Worm (Caenorhabditis elegans) whole organism, late embryonic: ENCODE measurements around the gene F59B2.14.

Experiments
- C08G9.2 ChIP-seq: sonication (generic microtip); optimal IDR thresholded peaks from 2 replicates; lab custom pipeline; 2016; ENCODE audit warnings: mild to moderate bottlenecking, missing genetic modification characterization, moderate library complexity, missing compliant biosample characterization
- F13H6.1 ChIP-seq: sonication (generic microtip); optimal IDR thresholded peaks from 2 replicates; lab custom pipeline; 2016; ENCODE audit warnings: missing genetic modification characterization, missing compliant biosample characterization
- K09A11.1 ChIP-seq: sonication (generic microtip); optimal IDR thresholded peaks from 2 replicates; lab custom pipeline; 2017; ENCODE audit warnings: antibody characterized with exemption, mild to moderate bottlenecking, missing genetic modification characterization, missing compliant biosample characterization; ENCODE audit not compliant: insufficient read depth
- Y22D7AL.16 ChIP-seq: sonication (generic microtip); optimal IDR thresholded peaks from 2 replicates; lab custom pipeline; 2016; ENCODE audit warnings: missing genetic modification characterization, missing compliant biosample characterization
- ahr-1 ChIP-seq: sonication (generic microtip); optimal IDR thresholded peaks from 2 replicates; lab custom pipeline; 2016; ENCODE audit warnings: missing genetic modification characterization, missing compliant biosample characterization
- ceh-14 ChIP-seq: sonication (generic microtip); optimal IDR thresholded peaks from 2 replicates; lab custom pipeline; 2016; ENCODE audit warnings: missing genotype, missing genetic modification characterization, missing compliant biosample characterization
- ceh-18 ChIP-seq: sonication (generic microtip); optimal IDR thresholded peaks from 2 replicates; lab custom pipeline; 2016; ENCODE audit warnings: missing genetic modification characterization, missing compliant biosample characterization
- ceh-19 ChIP-seq: fragments of 200-800 bp; sonication (Bioruptor generic); optimal IDR thresholded peaks from 2 replicates; lab custom pipeline; 2018; ENCODE audit warnings: mild to moderate bottlenecking, missing genetic modification characterization, missing compliant biosample characterization
- ceh-2 ChIP-seq: sonication (generic microtip); optimal IDR thresholded peaks from 2 replicates; lab custom pipeline; 2016; ENCODE audit warnings: missing genotype, missing genetic modification characterization, missing compliant biosample characterization
- ceh-30 ChIP-seq: fragments of 150-350 bp; optimal IDR thresholded peaks from 2 replicates; lab custom pipeline; 2014; ENCODE audit warnings: missing biosample characterization, missing genetic modification characterization
- ceh-34 ChIP-seq: sonication (generic microtip); optimal IDR thresholded peaks from 2 replicates; lab custom pipeline; 2016; ENCODE audit warnings: mild to moderate bottlenecking, missing genetic modification characterization, missing compliant biosample characterization
- ceh-45 ChIP-seq: fragments of 200-800 bp; sonication (Bioruptor generic); IDR thresholded peaks from 2 replicates; pipeline ENCODE4 v1.3.6; 2022; ENCODE audit warnings: missing genetic modification reagents, missing genetic modification characterization, missing compliant biosample characterization
- ceh-9 ChIP-seq: sonication (generic microtip); optimal IDR thresholded peaks from 2 replicates; lab custom pipeline; 2016; ENCODE audit warnings: mild to moderate bottlenecking, missing genetic modification characterization, inconsistent platforms, missing compliant biosample characterization
- dmd-4 ChIP-seq: sonication (generic microtip); optimal IDR thresholded peaks from 2 replicates; lab custom pipeline; 2016; ENCODE audit warnings: borderline replicate concordance, missing genetic modification characterization, missing compliant biosample characterization
- dve-1 ChIP-seq: sonication (generic microtip); optimal IDR thresholded peaks from 2 replicates; lab custom pipeline; 2017; ENCODE audit warnings: antibody characterized with exemption, mild to moderate bottlenecking, missing genetic modification characterization, missing compliant biosample characterization
- elt-4 ChIP-seq: sonication (generic microtip); optimal IDR thresholded peaks from 2 replicates; lab custom pipeline; 2016; ENCODE audit warnings: missing genetic modification characterization, missing compliant biosample characterization
- fax-1 ChIP-seq: sonication (generic microtip); optimal IDR thresholded peaks from 2 replicates; lab custom pipeline; 2016; ENCODE audit warnings: missing genotype, missing genetic modification characterization, missing compliant biosample characterization
- fkh-10 ChIP-seq: fragments of 150-350 bp; optimal IDR thresholded peaks from 2 replicates; lab custom pipeline; 2014; ENCODE audit warnings: missing biosample characterization, missing genetic modification reagents, missing genetic modification characterization
- fkh-6 ChIP-seq: sonication (generic microtip); optimal IDR thresholded peaks from 2 replicates; lab custom pipeline; 2016; ENCODE audit warnings: missing genetic modification characterization, missing compliant biosample characterization
- hlh-15 ChIP-seq: sonication (generic microtip); optimal IDR thresholded peaks from 2 replicates; lab custom pipeline; 2016; ENCODE audit warnings: missing genetic modification characterization, missing compliant biosample characterization
- hlh-6 ChIP-seq: sonication (generic microtip); optimal IDR thresholded peaks from 2 replicates; lab custom pipeline; 2016; ENCODE audit warnings: missing genotype, missing genetic modification characterization, missing compliant biosample characterization
- hlh-8 ChIP-seq: sonication (generic microtip); optimal IDR thresholded peaks from 2 replicates; lab custom pipeline; 2016; ENCODE audit warnings: missing genotype, missing genetic modification characterization, missing compliant biosample characterization
- madf-2 ChIP-seq: sonication (generic microtip); optimal IDR thresholded peaks from 2 replicates; lab custom pipeline; 2017; ENCODE audit warnings: missing genetic modification characterization, missing compliant biosample characterization
- mec-3 ChIP-seq: sonication (generic microtip); optimal IDR thresholded peaks from 2 replicates; lab custom pipeline; 2016; ENCODE audit warnings: borderline replicate concordance, missing genetic modification characterization, missing compliant biosample characterization
- nfya-1 ChIP-seq: sonication (generic microtip); optimal IDR thresholded peaks from 2 replicates; lab custom pipeline; 2017; ENCODE audit warnings: missing genetic modification characterization, mild to moderate bottlenecking, missing compliant biosample characterization, antibody characterized with exemption, moderate library complexity
- nhr-11 ChIP-seq: fragments of 150-350 bp; optimal IDR thresholded peaks from 2 replicates; lab custom pipeline; 2014; ENCODE audit warnings: missing biosample characterization, missing genetic modification characterization
- npax-4 ChIP-seq: sonication (generic microtip); optimal IDR thresholded peaks from 2 replicates; lab custom pipeline; 2016; ENCODE audit warnings: missing genetic modification characterization, missing compliant biosample characterization
- odd-2 ChIP-seq: sonication (generic microtip); optimal IDR thresholded peaks from 2 replicates; lab custom pipeline; 2017; ENCODE audit warnings: antibody characterized with exemption, mild to moderate bottlenecking, missing genetic modification characterization, missing compliant biosample characterization
- pat-9 ChIP-seq: fragments of 200-800 bp; sonication (Bioruptor generic); optimal IDR thresholded peaks from 2 replicates; lab custom pipeline; 2018; ENCODE audit warnings: mild to moderate bottlenecking, missing genetic modification characterization, moderate library complexity, missing compliant biosample characterization
- pha-2 ChIP-seq: sonication (generic microtip); optimal IDR thresholded peaks from 2 replicates; lab custom pipeline; 2017; ENCODE audit warnings: mild to moderate bottlenecking, missing genetic modification characterization, missing compliant biosample characterization
- pros-1 ChIP-seq: fragments of 150-350 bp; optimal IDR thresholded peaks from 2 replicates; lab custom pipeline; 2014; ENCODE audit warnings: missing biosample characterization, missing genetic modification reagents, missing genetic modification characterization
- rnt-1 ChIP-seq: sonication (generic microtip); optimal IDR thresholded peaks from 2 replicates; lab custom pipeline; 2016; ENCODE audit warnings: missing genetic modification characterization, missing compliant biosample characterization
- sdc-2 ChIP-seq: sonication (generic microtip); optimal IDR thresholded peaks from 2 replicates; lab custom pipeline; 2016; ENCODE audit warnings: missing genotype, missing genetic modification characterization, missing compliant biosample characterization
- sox-4 ChIP-seq: sonication (generic microtip); optimal IDR thresholded peaks from 2 replicates; lab custom pipeline; 2017; ENCODE audit warnings: mild to moderate bottlenecking, missing genetic modification characterization, inconsistent platforms, missing compliant biosample characterization
- syd-9 ChIP-seq: sonication (generic microtip); optimal IDR thresholded peaks from 2 replicates; lab custom pipeline; 2016; ENCODE audit warnings: mild to moderate bottlenecking, missing genetic modification characterization, moderate library complexity, missing compliant biosample characterization
- tbx-2 ChIP-seq: sonication (generic microtip); optimal IDR thresholded peaks from 2 replicates; lab custom pipeline; 2016; ENCODE audit warnings: missing genetic modification characterization, missing compliant biosample characterization
- tbx-7 ChIP-seq: sonication (generic microtip); optimal IDR thresholded peaks from 2 replicates; lab custom pipeline; 2016; ENCODE audit warnings: missing genotype, missing genetic modification characterization, missing compliant biosample characterization
- ttx-3 ChIP-seq: sonication (generic microtip); optimal IDR thresholded peaks from 2 replicates; lab custom pipeline; 2016; ENCODE audit warnings: missing genetic modification reagents, missing genetic modification characterization, missing compliant biosample characterization
- unc-42 ChIP-seq: sonication (generic microtip); optimal IDR thresholded peaks from 2 replicates; lab custom pipeline; 2016; ENCODE audit warnings: missing genotype, missing genetic modification characterization, missing compliant biosample characterization
- unc-55 ChIP-seq: sonication (generic microtip); optimal IDR thresholded peaks from 2 replicates; lab custom pipeline; 2017; ENCODE audit warnings: missing biosample characterization, missing genetic modification reagents, missing genetic modification characterization
- zip-5 ChIP-seq: sonication (generic microtip); optimal IDR thresholded peaks from 2 replicates; lab custom pipeline; 2016; ENCODE audit warnings: missing genetic modification characterization, missing compliant biosample characterization
- ztf-16 ChIP-seq: sonication (generic microtip); optimal IDR thresholded peaks from 2 replicates; lab custom pipeline; 2017; ENCODE audit warnings: missing genetic modification characterization, missing compliant biosample characterization

F59B2.14 gene

ce11 chrIII:9001899-9002298 is 20.5 kb downstream of the F59B2.14 start, which contains the start of gene rpn-6.2:
Gene rpn-6.2, minus strand, starts transcription at chrIII:9001999.
- TF ChIP-seq dve-1 (tag; lab: Kevin White, UChicago) (no peak), dmd-4 (tag; lab: Kevin White, UChicago) (no peak), pha-2 (no peak), tbx-7 (no peak), F13H6.1 (tag; lab: Kevin White, UChicago) (no peak), sdc-2 (tag; lab: Kevin White, UChicago) (no peak), npax-4 (tag; lab: Kevin White, UChicago) (no peak), unc-42 (tag; lab: Kevin White, UChicago) (no peak), ahr-1 (tag; lab: Kevin White, UChicago) (no peak), ttx-3 (tag; lab: Kevin White, UChicago) (no peak), nhr-11 (no peak), pat-9 (tag; lab: Kevin White, UChicago) (no peak), syd-9 (tag; lab: Kevin White, UChicago) (no peak), odd-2 (tag; lab: Kevin White, UChicago) (no peak), tbx-2 (tag; lab: Kevin White, UChicago) (no peak), ceh-2 (tag; lab: Kevin White, UChicago) (no peak), ceh-18 (tag; lab: Kevin White, UChicago) (no peak), unc-55 (GFP tag; lab: Kevin White, UChicago) (no peak)
- TF ChIP-seq, all 69 proteins: peak for 0

- TF ChIP-seq ceh-34 (tag; lab: Kevin White, UChicago) (no peak), npax-4 (tag; lab: Kevin White, UChicago) (no peak), unc-42 (tag; lab: Kevin White, UChicago) (no peak), fax-1 (tag; lab: Kevin White, UChicago) (no peak), ztf-16 (tag; lab: Kevin White, UChicago) (no peak), nfya-1 (no peak), dve-1 (tag; lab: Kevin White, UChicago) (no peak), fkh-6 (tag; lab: Kevin White, UChicago) (no peak), ceh-45 (no peak), unc-55 (GFP tag; lab: Kevin White, UChicago) (no peak)
Measured at ce11 chrIII:9001491-9001890, 20.9 kb downstream of the F59B2.14 start.

- TF ChIP-seq ceh-9 (no peak), hlh-8 (tag; lab: Kevin White, UChicago) (no peak), hlh-6 (no peak), dve-1 (tag; lab: Kevin White, UChicago) (no peak), hlh-15 (tag; lab: Kevin White, UChicago) (no peak), ceh-2 (tag; lab: Kevin White, UChicago) (no peak), ceh-19 (no peak), mec-3 (tag; lab: Kevin White, UChicago) (no peak), zip-5 (tag; lab: Kevin White, UChicago) (no peak), ceh-45 (no peak), C08G9.2 (tag; lab: Kevin White, UChicago) (no peak), nhr-11 (no peak), sdc-2 (tag; lab: Kevin White, UChicago) (no peak), elt-4 (tag; lab: Kevin White, UChicago) (no peak), ceh-14 (tag; lab: Kevin White, UChicago) (no peak), madf-2 (tag; lab: Kevin White, UChicago) (no peak)
Measured at ce11 chrIII:8999508-8999907, 22.9 kb downstream of the F59B2.14 start, which contains the start of gene F59B2.3. Gene F59B2.3, minus strand, starts transcription at chrIII:8999766.

ce11 chrIII:8998884-8999283 is 23.6 kb downstream of the F59B2.14 start:
- TF ChIP-seq K09A11.1 (tag; lab: Kevin White, UChicago) (no peak), pha-2 (no peak), sox-4 (no peak), ceh-34 (tag; lab: Kevin White, UChicago) (no peak), fkh-10 (GFP tag; lab: Kevin White, UChicago) (no peak), ceh-19 (no peak), Y22D7AL.16 (tag; lab: Kevin White, UChicago) (no peak), ceh-45 (no peak), pros-1 (no peak), ceh-18 (tag; lab: Kevin White, UChicago) (no peak), rnt-1 (tag; lab: Kevin White, UChicago) (no peak), ceh-30 (no peak)
